Worm (Caenorhabditis elegans) whole organism, L1 larva: ENCODE measurements around the gene ndab-1.

Experiments
- C04F5.9 ChIP-seq: sonication (generic microtip); optimal IDR thresholded peaks from 2 replicates; lab custom pipeline; 2016; ENCODE audit warnings: missing genetic modification characterization, missing compliant biosample characterization
- C16A3.4 ChIP-seq: fragments of 150-350 bp; optimal IDR thresholded peaks from 2 replicates; lab custom pipeline; 2014; ENCODE audit warnings: missing biosample characterization, missing genetic modification characterization
- F16B12.6 ChIP-seq: fragments of 150-350 bp; optimal IDR thresholded peaks from 2 replicates; lab custom pipeline; 2014; ENCODE audit warnings: missing biosample characterization, missing genetic modification characterization
- Y116A8C.19 ChIP-seq: sonication (generic microtip); optimal IDR thresholded peaks from 2 replicates; lab custom pipeline; 2016; ENCODE audit warnings: missing compliant biosample characterization, missing genetic modification characterization, borderline replicate concordance
- aha-1 ChIP-seq: fragments of 150-350 bp; optimal IDR thresholded peaks from 2 replicates; lab custom pipeline; 2014; ENCODE audit warnings: missing biosample characterization, missing genetic modification characterization
- blmp-1 ChIP-seq: fragments of 150-350 bp; optimal IDR thresholded peaks from 2 replicates; lab custom pipeline; 2014; ENCODE audit warnings: missing biosample characterization, missing genetic modification characterization
- ceh-63 ChIP-seq: fragments of 200-800 bp; sonication (Bioruptor generic); optimal IDR thresholded peaks from 2 replicates; lab custom pipeline; 2018; ENCODE audit warnings: mild to moderate bottlenecking, missing genetic modification characterization, missing compliant biosample characterization
- ceh-8 ChIP-seq: fragments of 200-800 bp; sonication (Bioruptor generic); optimal IDR thresholded peaks from 2 replicates; lab custom pipeline; 2018; ENCODE audit warnings: mild to moderate bottlenecking, missing genetic modification characterization, moderate library complexity, missing compliant biosample characterization
- dpl-1 ChIP-seq, 3 experiments: fragments of 150-350 bp in 2 of 3; sonication (generic microtip) in 1 of 3; optimal IDR thresholded peaks; 2 replicates each; lab custom pipeline; 2014 to 2017; ENCODE audit warnings: missing biosample characterization in 3 of 3, missing genetic modification characterization in 3 of 3, missing genetic modification reagents in 3 of 3
- efl-1 ChIP-seq, 4 experiments: fragments of 150-350 bp; optimal IDR thresholded peaks in 3 of 4; peaks in 1 of 4; 1 replicate in 1 of 4; 2 replicates in 3 of 4; lab custom pipeline; 2014; ENCODE audit warnings: missing biosample characterization in 2 of 4, missing genetic modification characterization in 2 of 4, missing genetic modification reagents in 2 of 4
- efl-3 ChIP-seq: fragments of 200-800 bp; sonication (Bioruptor generic); optimal IDR thresholded peaks from 2 replicates; lab custom pipeline; 2018; ENCODE audit warnings: mild to moderate bottlenecking, missing genetic modification characterization, missing compliant biosample characterization
- egl-27 ChIP-seq, 2 experiments: fragments of 150-350 bp in 1 of 2; sonication (generic microtip); optimal IDR thresholded peaks; 3 replicates each; lab custom pipeline; 2017 to 2018; ENCODE audit warnings: missing biosample characterization in 2 of 2, missing genetic modification characterization in 2 of 2, missing genetic modification reagents in 2 of 2
- elt-3 ChIP-seq, 6 experiments: fragments of 150-350 bp in 1 of 6; sonication (generic microtip); optimal IDR thresholded peaks; 2 replicates each; lab custom pipeline; 2017 to 2018; ENCODE audit warnings: missing biosample characterization in 6 of 6, missing genetic modification characterization in 6 of 6, inconsistent platforms in 1 of 6
- ets-5 ChIP-seq: fragments of 200-800 bp; sonication (Bioruptor generic); IDR thresholded peaks from 2 replicates; pipeline ENCODE4 v1.3.6; 2022; ENCODE audit warnings: missing genetic modification characterization, missing compliant biosample characterization
- fkh-4 ChIP-seq: sonication (generic microtip); optimal IDR thresholded peaks from 2 replicates; lab custom pipeline; 2016; ENCODE audit warnings: missing compliant biosample characterization, missing genetic modification characterization, borderline replicate concordance
- fos-1 ChIP-seq: fragments of 150-350 bp; optimal IDR thresholded peaks from 2 replicates; lab custom pipeline; 2014; ENCODE audit warnings: missing biosample characterization, missing genetic modification characterization
- grh-1 ChIP-seq: fragments of 200-800 bp; sonication (Bioruptor generic); IDR thresholded peaks from 2 replicates; pipeline ENCODE4 v1.3.6; 2022; ENCODE audit warnings: missing genetic modification reagents, missing genetic modification characterization, missing compliant biosample characterization
- hpl-2 ChIP-seq: fragments of 150-350 bp; optimal IDR thresholded peaks from 2 replicates; lab custom pipeline; 2014; ENCODE audit warnings: missing biosample characterization, missing genetic modification reagents, missing genetic modification characterization
- isw-1 ChIP-seq: fragments of 200-800 bp; sonication (Bioruptor generic); IDR thresholded peaks from 2 replicates; pipeline ENCODE4 v1.3.6; 2022; ENCODE audit warnings: missing genetic modification characterization, missing compliant biosample characterization
- jun-1 ChIP-seq: fragments of 150-350 bp; optimal IDR thresholded peaks from 2 replicates; lab custom pipeline; 2014; ENCODE audit warnings: missing biosample characterization, missing genetic modification reagents, missing genetic modification characterization
- lin-13 ChIP-seq: fragments of 150-350 bp; optimal IDR thresholded peaks from 2 replicates; lab custom pipeline; 2014; ENCODE audit warnings: missing biosample characterization, missing genetic modification reagents, missing genetic modification characterization
- lin-14 ChIP-seq: fragments of 200-800 bp; sonication (Bioruptor generic); optimal IDR thresholded peaks from 2 replicates; lab custom pipeline; 2018; ENCODE audit warnings: mild to moderate bottlenecking, missing genetic modification characterization, moderate library complexity, missing compliant biosample characterization
- lir-3 ChIP-seq: sonication (generic microtip); optimal IDR thresholded peaks from 2 replicates; lab custom pipeline; 2016; ENCODE audit warnings: mild to moderate bottlenecking, missing genetic modification characterization, moderate library complexity, missing compliant biosample characterization; ENCODE audit not compliant: poor library complexity
- mab-9 ChIP-seq: fragments of 200-800 bp; sonication (Bioruptor generic); IDR thresholded peaks from 2 replicates; pipeline ENCODE4 v1.3.6; 2022; ENCODE audit warnings: missing genetic modification reagents, missing genetic modification characterization, missing compliant biosample characterization
- mdl-1 ChIP-seq, 2 experiments: fragments of 150-350 bp; optimal IDR thresholded peaks; 2 replicates each; lab custom pipeline; 2014 to 2017; ENCODE audit warnings: missing biosample characterization in 2 of 2, missing genetic modification characterization in 2 of 2, inconsistent platforms in 1 of 2
- mef-2 ChIP-seq: fragments of 150-350 bp; optimal IDR thresholded peaks from 2 replicates; lab custom pipeline; 2014; ENCODE audit warnings: missing biosample characterization, missing genetic modification characterization
- mep-1 ChIP-seq: fragments of 150-350 bp; optimal IDR thresholded peaks from 2 replicates; lab custom pipeline; 2014; ENCODE audit warnings: missing biosample characterization, missing genetic modification characterization
- nhr-12 ChIP-seq: sonication (generic microtip); optimal IDR thresholded peaks from 2 replicates; lab custom pipeline; 2017; ENCODE audit warnings: missing biosample characterization, missing genetic modification characterization
- nhr-19 ChIP-seq: fragments of 200-800 bp; sonication (Bioruptor generic); conservative IDR thresholded peaks from 2 replicates; pipeline ENCODE4 v1.3.6; 2022; ENCODE audit warnings: missing genetic modification characterization, missing compliant biosample characterization
- nhr-28 ChIP-seq: fragments of 150-350 bp; optimal IDR thresholded peaks from 2 replicates; lab custom pipeline; 2014; ENCODE audit warnings: missing biosample characterization, missing genetic modification characterization
- nhr-76 ChIP-seq: sonication (generic microtip); optimal IDR thresholded peaks from 2 replicates; lab custom pipeline; 2017; ENCODE audit warnings: missing biosample characterization, missing genetic modification characterization
- nhr-77 ChIP-seq: fragments of 150-350 bp; optimal IDR thresholded peaks from 2 replicates; lab custom pipeline; 2014; ENCODE audit warnings: missing biosample characterization, missing genetic modification characterization
- nhr-84 ChIP-seq: sonication (generic microtip); optimal IDR thresholded peaks from 2 replicates; lab custom pipeline; 2017; ENCODE audit warnings: missing biosample characterization, missing genetic modification characterization
- nhr-85 ChIP-seq: sonication (generic microtip); peaks from one replicate; lab custom pipeline; 2016; ENCODE audit warnings: missing genetic modification characterization, inconsistent platforms, missing compliant biosample characterization
- pag-3 ChIP-seq: sonication (generic microtip); optimal IDR thresholded peaks from 2 replicates; lab custom pipeline; 2017; ENCODE audit warnings: missing genetic modification characterization, mild to moderate bottlenecking, missing compliant biosample characterization, antibody characterized with exemption, borderline replicate concordance; ENCODE audit not compliant: insufficient read depth
- pax-3 ChIP-seq: fragments of 200-800 bp; sonication (Bioruptor generic); optimal IDR thresholded peaks from 2 replicates; lab custom pipeline; 2018; ENCODE audit warnings: mild to moderate bottlenecking, missing genetic modification characterization, moderate library complexity, missing compliant biosample characterization
- pqm-1 ChIP-seq: sonication (generic microtip); optimal IDR thresholded peaks from 3 replicates; lab custom pipeline; 2017; ENCODE audit warnings: missing biosample characterization, missing genetic modification characterization
- rnt-1 ChIP-seq: sonication (generic microtip); optimal IDR thresholded peaks from 2 replicates; lab custom pipeline; 2016; ENCODE audit warnings: mild to moderate bottlenecking, missing genetic modification characterization, moderate library complexity, missing compliant biosample characterization
- skn-1 ChIP-seq: fragments of 150-350 bp; optimal IDR thresholded peaks from 2 replicates; lab custom pipeline; 2014; ENCODE audit warnings: missing biosample characterization, missing genetic modification characterization
- snpc-4 ChIP-seq: fragments of 150-350 bp; optimal IDR thresholded peaks from 2 replicates; lab custom pipeline; 2014; ENCODE audit warnings: missing biosample characterization, missing genetic modification characterization
- snu-23 ChIP-seq: sonication (generic microtip); optimal IDR thresholded peaks from 2 replicates; lab custom pipeline; 2016; ENCODE audit warnings: missing genetic modification characterization, missing compliant biosample characterization
- sox-4 ChIP-seq: sonication (generic microtip); optimal IDR thresholded peaks from 2 replicates; lab custom pipeline; 2016; ENCODE audit warnings: missing genetic modification characterization, missing compliant biosample characterization
- sptf-1 ChIP-seq: fragments of 150-350 bp; optimal IDR thresholded peaks from 2 replicates; lab custom pipeline; 2014; ENCODE audit warnings: missing biosample characterization, missing genetic modification characterization
- sup-37 ChIP-seq: fragments of 200-800 bp; sonication (Bioruptor generic); optimal IDR thresholded peaks from 2 replicates; lab custom pipeline; 2018; ENCODE audit warnings: mild to moderate bottlenecking, missing genetic modification characterization, missing compliant biosample characterization
- swsn-7 ChIP-seq: sonication (generic microtip); optimal IDR thresholded peaks from 2 replicates; lab custom pipeline; 2016; ENCODE audit warnings: missing genetic modification characterization, missing compliant biosample characterization
- tbx-2 ChIP-seq: sonication (generic microtip); optimal IDR thresholded peaks from 2 replicates; lab custom pipeline; 2016; ENCODE audit warnings: missing genetic modification characterization, missing compliant biosample characterization
- tlp-1 ChIP-seq: fragments of 150-350 bp; optimal IDR thresholded peaks from 2 replicates; lab custom pipeline; 2014; ENCODE audit warnings: missing biosample characterization, missing genetic modification characterization
- unc-130 ChIP-seq: fragments of 150-350 bp; optimal IDR thresholded peaks from 2 replicates; lab custom pipeline; 2017; ENCODE audit warnings: missing biosample characterization, missing genetic modification characterization, inconsistent platforms
- unc-62 ChIP-seq: fragments of 150-350 bp; optimal IDR thresholded peaks from 2 replicates; lab custom pipeline; 2014; ENCODE audit warnings: missing biosample characterization, missing genetic modification reagents, missing genetic modification characterization
- unc-86 ChIP-seq: sonication (generic microtip); optimal IDR thresholded peaks from 2 replicates; lab custom pipeline; 2016; ENCODE audit warnings: missing genetic modification characterization, missing compliant biosample characterization
- xbp-1 ChIP-seq: sonication (generic microtip); optimal IDR thresholded peaks from 2 replicates; lab custom pipeline; 2016; ENCODE audit warnings: missing genetic modification characterization, missing compliant biosample characterization
- ztf-11 ChIP-seq, 2 experiments: sonication (generic microtip); optimal IDR thresholded peaks; 2 replicates each; lab custom pipeline; 2016 to 2017; ENCODE audit warnings: missing genetic modification characterization in 2 of 2, missing biosample characterization in 1 of 2, missing compliant biosample characterization in 1 of 2
- ztf-4 ChIP-seq: fragments of 150-350 bp; optimal IDR thresholded peaks from 2 replicates; lab custom pipeline; 2014; ENCODE audit warnings: missing biosample characterization, missing genetic modification characterization

ndab-1 gene

DNA sequence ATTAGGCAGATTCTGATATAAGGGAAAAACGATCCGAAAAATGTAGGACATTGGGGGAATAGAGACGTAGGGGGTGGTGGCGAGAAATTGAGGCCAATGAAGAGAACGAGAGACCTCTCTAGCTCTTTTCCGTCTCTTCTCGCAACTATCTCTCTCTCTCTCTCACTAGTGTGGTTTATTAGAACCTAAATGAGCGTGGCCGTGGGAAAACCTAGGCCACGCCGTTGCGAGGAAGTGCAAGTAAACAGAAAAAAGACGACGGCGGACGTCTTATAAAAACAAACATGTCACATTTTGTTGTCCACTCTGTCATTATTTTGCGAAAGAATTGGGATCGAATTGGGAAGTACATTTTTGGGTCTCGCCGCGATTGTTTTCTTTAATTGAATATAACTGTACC, 45.5 kb downstream of the ndab-1 start (continued):
- TF ChIP-seq nhr-19 (GFP tag; lab: Robert Waterston, UW) (peak; percentile 80), pag-3 (tag; lab: Kevin White, UChicago) (peak; percentile 43), pqm-1 (no peak), skn-1 (peak; percentile 82), nhr-28 (tag; lab: Kevin White, UChicago) (no peak), blmp-1 (tag; lab: Kevin White, UChicago) (peak; percentile 63), nhr-12 (tag; lab: Kevin White, UChicago) (no peak), xbp-1 (tag; lab: Kevin White, UChicago) (peak; percentile 87), elt-3 (tag; optimal IDR thresholded peaks at IDR 0.05; lab: Kevin White, UChicago) (no peak), C04F5.9 (tag; lab: Kevin White, UChicago) (peak; percentile 67), ztf-11 (tag; optimal IDR thresholded peaks at IDR 0.05; lab: Kevin White, UChicago) (peak in 1 of 2 experiments; percentile 86), F16B12.6 (tag; lab: Kevin White, UChicago) (peak; percentile 70), fos-1 (peak; percentile 55), mab-9 (GFP tag; lab: Robert Waterston, UW) (peak; percentile 79), ceh-63 (GFP tag; lab: Kevin White, UChicago) (no peak), rnt-1 (tag; lab: Kevin White, UChicago) (peak; percentile 98), egl-27 (tag; optimal IDR thresholded peaks at IDR 0.05; lab: Kevin White, UChicago) (peak in 1 of 2 experiments; percentile 47), nhr-84 (tag; lab: Kevin White, UChicago) (no peak), nhr-85 (peak; percentile 91), Y116A8C.19 (no peak), grh-1 (GFP tag; lab: Robert Waterston, UW) (no peak), efl-3 (no peak), hpl-2 (GFP tag; lab: Kevin White, UChicago) (peak; percentile 27), nhr-76 (tag; lab: Kevin White, UChicago) (no peak), unc-86 (tag; lab: Kevin White, UChicago) (peak; percentile 71), ztf-4 (tag; lab: Kevin White, UChicago) (peak; percentile 76), snu-23 (GFP tag; lab: Kevin White, UChicago) (peak; percentile 91), nhr-77 (tag; lab: Kevin White, UChicago) (peak; percentile 79), ets-5 (GFP tag; lab: Robert Waterston, UW) (no peak), unc-62 (GFP tag; lab: Kevin White, UChicago) (no peak), sup-37 (no peak), lir-3 (tag; lab: Kevin White, UChicago) (peak; percentile 94), unc-130 (tag; lab: Kevin White, UChicago) (peak; percentile 78), C16A3.4 (tag; lab: Kevin White, UChicago) (peak; percentile 81), dpl-1 (GFP tag; optimal IDR thresholded peaks at IDR 0.05; lab: Kevin White, UChicago) (peak; percentile 56 to 83 (median 77)), sptf-1 (tag; lab: Kevin White, UChicago) (no peak), tbx-2 (peak; percentile 91), aha-1 (tag; lab: Kevin White, UChicago) (peak; percentile 1), jun-1 (tag; lab: Kevin White, UChicago) (peak; percentile 57), mep-1 (tag; lab: Kevin White, UChicago) (peak; percentile 94), mdl-1 (tag; optimal IDR thresholded peaks at IDR 0.05; lab: Kevin White, UChicago) (peak in 1 of 2 experiments; percentile 89), fkh-4 (tag; lab: Kevin White, UChicago) (peak; percentile 89), sox-4 (tag; lab: Kevin White, UChicago) (peak; percentile 36), snpc-4 (peak; percentile 92), ceh-8 (GFP tag; lab: Kevin White, UChicago) (peak; percentile 12), pax-3 (tag; lab: Kevin White, UChicago) (peak; percentile 86), tlp-1 (tag; lab: Kevin White, UChicago) (no peak), isw-1 (GFP tag; lab: Robert Waterston, UW) (peak; percentile 79), mef-2 (tag; lab: Kevin White, UChicago) (peak; percentile 47), efl-1 (optimal IDR thresholded peaks at IDR 0.05; lab: Kevin White, UChicago) (peak; percentile 86 to 89), efl-1 (GFP tag; optimal IDR thresholded peaks at IDR 0.05 in 1 of 2; lab: Kevin White, UChicago) (peak; percentile 77 to 96), swsn-7 (tag; lab: Kevin White, UChicago) (peak; percentile 87), lin-13 (GFP tag; lab: Kevin White, UChicago) (peak; percentile 88), lin-14 (peak; percentile 98)
